Worm (Caenorhabditis elegans) whole organism, L3 larva: ENCODE measurements around the gene C25H3.11.

Experiments
- egl-27 ChIP-seq: sonication (generic microtip); optimal IDR thresholded peaks from 4 replicates; lab custom pipeline; 2017; ENCODE audit warnings: missing biosample characterization, missing genetic modification reagents, missing genetic modification characterization
- fos-1 ChIP-seq: fragments of 150-350 bp; optimal IDR thresholded peaks from 2 replicates; lab custom pipeline; 2014; ENCODE audit warnings: missing biosample characterization, missing genetic modification characterization
- mdl-1 ChIP-seq: fragments of 150-350 bp; optimal IDR thresholded peaks from 2 replicates; lab custom pipeline; 2014; ENCODE audit warnings: missing biosample characterization, missing genetic modification characterization
- nhr-28 ChIP-seq: fragments of 150-350 bp; optimal IDR thresholded peaks from 2 replicates; lab custom pipeline; 2014; ENCODE audit warnings: missing biosample characterization, missing genetic modification characterization
- nhr-76 ChIP-seq: fragments of 150-350 bp; sonication (generic microtip); optimal IDR thresholded peaks from 5 replicates; lab custom pipeline; 2014; ENCODE audit warnings: missing biosample characterization, missing genetic modification characterization
- unc-62 ChIP-seq: fragments of 150-350 bp; sonication (generic microtip); optimal IDR thresholded peaks from 4 replicates; lab custom pipeline; 2014; ENCODE audit warnings: missing biosample characterization, missing genetic modification reagents, missing genetic modification characterization

DNA sequence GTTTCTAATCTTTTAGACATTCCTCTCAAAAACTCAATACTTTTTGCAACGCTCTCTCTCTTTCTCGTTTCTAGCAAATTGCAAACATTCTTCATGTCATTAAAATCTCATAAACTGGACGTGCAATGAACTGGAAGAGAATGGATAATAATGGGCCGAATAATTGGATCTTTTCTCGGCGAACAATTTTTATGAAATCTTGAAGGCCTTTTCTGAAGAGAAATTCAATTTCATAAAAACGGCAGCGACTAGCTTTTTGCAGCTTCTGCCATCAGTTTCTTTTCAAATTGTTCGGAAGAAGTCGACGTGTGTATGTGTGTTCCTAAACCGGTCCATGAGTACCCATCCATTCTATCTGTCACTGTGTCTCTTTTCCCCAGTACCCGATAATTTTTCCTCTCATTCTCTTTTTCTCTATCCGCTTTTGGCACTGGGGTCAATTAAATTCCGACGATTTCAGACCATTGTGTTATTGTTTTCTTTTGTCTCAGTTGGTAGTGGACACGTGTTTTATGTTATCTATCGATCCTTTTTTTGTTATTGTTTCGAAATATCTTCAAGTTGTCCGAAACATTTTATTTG, 13.9 kb upstream of the C25H3.11 start:
- TF ChIP-seq egl-27 (no peak), nhr-28 (tag; lab: Kevin White, UChicago) (no peak), unc-62 (GFP tag; lab: Kevin White, UChicago) (no peak), fos-1 (tag; lab: Kevin White, UChicago) (no peak), mdl-1 (tag; lab: Kevin White, UChicago) (no peak), nhr-76 (tag; lab: Kevin White, UChicago) (no peak)
